Worm (Caenorhabditis elegans) whole organism, early embryonic: Measurements from ENCODE around the gene R10H10.3.

Experiments
- F13C5.2 ChIP-seq: sonication (generic microtip); optimal IDR thresholded peaks from 2 replicates; lab custom pipeline; 2017; ENCODE audit warnings: mild to moderate bottlenecking, missing genetic modification characterization, inconsistent platforms, missing compliant biosample characterization
- ama-1 ChIP-seq: fragments of 150-350 bp; optimal IDR thresholded peaks from 2 replicates; lab custom pipeline; 2014
- ceh-13 ChIP-seq: fragments of 200-800 bp; sonication (Bioruptor generic); optimal IDR thresholded peaks from 2 replicates; lab custom pipeline; 2018; ENCODE audit warnings: mild to moderate bottlenecking, missing genetic modification characterization, missing compliant biosample characterization
- ceh-36 ChIP-seq: sonication (generic microtip); optimal IDR thresholded peaks from 2 replicates; lab custom pipeline; 2016; ENCODE audit warnings: missing genetic modification characterization, inconsistent platforms, missing compliant biosample characterization
- ets-7 ChIP-seq: sonication (generic microtip); optimal IDR thresholded peaks from 2 replicates; lab custom pipeline; 2016; ENCODE audit warnings: missing genotype, missing genetic modification characterization, missing compliant biosample characterization
- flt-1 ChIP-seq: fragments of 200-800 bp; sonication (Bioruptor generic); IDR thresholded peaks from 2 replicates; pipeline ENCODE4 v1.3.6; 2022; ENCODE audit warnings: missing genetic modification characterization, missing compliant biosample characterization
- hnd-1 ChIP-seq: sonication (generic microtip); optimal IDR thresholded peaks from 2 replicates; lab custom pipeline; 2016; ENCODE audit warnings: missing genetic modification characterization, missing compliant biosample characterization
- scrt-1 ChIP-seq: fragments of 200-800 bp; sonication (Bioruptor generic); IDR thresholded peaks from 2 replicates; pipeline ENCODE4 v1.3.6; 2022; ENCODE audit warnings: missing genetic modification characterization, missing compliant biosample characterization
- sea-1 ChIP-seq: fragments of 200-800 bp; sonication (Bioruptor generic); conservative IDR thresholded peaks from 2 replicates; pipeline ENCODE4 v1.3.6; 2022; ENCODE audit warnings: missing genetic modification characterization, missing compliant biosample characterization
- tbx-37 ChIP-seq: fragments of 200-800 bp; sonication (Bioruptor generic); conservative IDR thresholded peaks from 2 replicates; pipeline ENCODE4 v1.3.6; 2022; ENCODE audit warnings: missing genetic modification reagents, missing genetic modification characterization, missing compliant biosample characterization
- tra-4 ChIP-seq: sonication (generic microtip); optimal IDR thresholded peaks from 2 replicates; lab custom pipeline; 2017; ENCODE audit warnings: missing genetic modification characterization, missing compliant biosample characterization

- no peak for TF ChIP-seq F13C5.2 (tag; lab: Kevin White, UChicago)
- no peak for TF ChIP-seq scrt-1 (GFP tag; lab: Robert Waterston, UW)
- no peak for TF ChIP-seq tbx-37
- TF ChIP-seq hnd-1, result no peak
- TF ChIP-seq ama-1 (lab: Kevin White, UChicago), result no peak
- no peak for TF ChIP-seq sea-1 (GFP tag; lab: Robert Waterston, UW)
- TF ChIP-seq ceh-36, result no peak
- TF ChIP-seq ceh-13 (GFP tag; lab: Kevin White, UChicago), result no peak
- no peak for TF ChIP-seq tra-4 (tag; lab: Kevin White, UChicago)
- no peak for TF ChIP-seq flt-1 (GFP tag; lab: Robert Waterston, UW)
- no peak for TF ChIP-seq ets-7
These were observed 33.0 kb downstream of the R10H10.3 start for ce11 chrIV:10421256-10421655.
